Fruit fly (Drosophila melanogaster): ENCODE data around the gene pigs.

pigs gene

dm6 chrX:6694979-6695388, 95.1 kb downstream of the pigs start, which contains the start of gene CG14442 (continued):
- TF ChIP-seq cyc (GFP tag; optimal IDR thresholded peaks at IDR 0.05) (peak; percentile 24), fkh (GFP tag; optimal IDR thresholded peaks at IDR 0.05) (no peak), Eip93F (GFP tag; optimal IDR thresholded peaks at IDR 0.05) (no peak), CG3032 (tag; optimal IDR thresholded peaks at IDR 0.05) (peak; percentile 12), OdsH (GFP tag; optimal IDR thresholded peaks at IDR 0.05) (no peak), CG16779 (tag; optimal IDR thresholded peaks at IDR 0.05) (no peak), pdm3 (GFP tag; optimal IDR thresholded peaks at IDR 0.05) (peak; percentile 25), CG6854 (GFP tag; optimal IDR thresholded peaks at IDR 0.05) (no peak), CG11762 (GFP tag; optimal IDR thresholded peaks at IDR 0.05; ENCODE audit: insufficient read depth) (no peak), CG6163 (GFP tag; IDR thresholded peaks at IDR 0.05) (no peak; the same call in 2 of the 3 replicates), CG32006 (GFP tag; optimal IDR thresholded peaks at IDR 0.05) (peak; percentile 18), Hr39 (GFP tag; optimal IDR thresholded peaks at IDR 0.05) (peak; percentile 47), CG6808 (GFP tag; optimal IDR thresholded peaks at IDR 0.05) (no peak), Eip75B (GFP tag; optimal IDR thresholded peaks at IDR 0.05) (no peak), lz (GFP tag; optimal IDR thresholded peaks at IDR 0.05) (peak; percentile 60), salr (GFP tag; optimal IDR thresholded peaks at IDR 0.05) (no peak), CG6792 (GFP tag; optimal IDR thresholded peaks at IDR 0.05) (no peak), CG8319 (GFP tag; optimal IDR thresholded peaks at IDR 0.05) (peak; percentile 15), CG9139 (GFP tag; optimal IDR thresholded peaks at IDR 0.05) (no peak), eg (GFP tag; IDR thresholded peaks at IDR 0.05) (peak; percentile 59), dsx (GFP tag; optimal IDR thresholded peaks at IDR 0.05; ENCODE audit: poor library complexity, severe bottlenecking) (no peak), CG31627 (GFP tag; optimal IDR thresholded peaks at IDR 0.05) (peak; percentile 44), CG15336 (GFP tag; IDR thresholded peaks at IDR 0.05) (no peak), CG8119 (GFP tag; IDR thresholded peaks at IDR 0.05) (no peak), CG7368 (GFP tag; optimal IDR thresholded peaks at IDR 0.05) (no peak), Hr38 (GFP tag; optimal IDR thresholded peaks at IDR 0.05) (no peak), CG3919 (GFP tag; optimal IDR thresholded peaks at IDR 0.05) (peak; percentile 30), CG6276 (GFP tag; optimal IDR thresholded peaks at IDR 0.05) (no peak)

- TF ChIP-seq svp (GFP tag): peak; percentile 87
- TF ChIP-seq CG6808 (GFP tag; optimal IDR thresholded peaks at IDR 0.05): peak; percentile 78
- TF ChIP-seq Ets96B (tag; optimal IDR thresholded peaks at IDR 0.05): peak; percentile 64
- TF ChIP-seq net (GFP tag; optimal IDR thresholded peaks at IDR 0.05): peak; percentile 76
- TF ChIP-seq topi (GFP tag; optimal IDR thresholded peaks at IDR 0.05): peak; percentile 82
- peak; percentile 73 to 83 for TF ChIP-seq ss (GFP tag; optimal IDR thresholded peaks at IDR 0.05)
- peak; percentile 25 to 33 for TF ChIP-seq salr (GFP tag; optimal IDR thresholded peaks at IDR 0.05)
- peak; percentile 35; the same call in 1 of the 2 replicates for TF ChIP-seq CG11294 (GFP tag; IDR thresholded peaks at IDR 0.05)
- peak; percentile 82 for TF ChIP-seq eg (GFP tag; IDR thresholded peaks at IDR 0.05)
- TF ChIP-seq spab (GFP tag; optimal IDR thresholded peaks at IDR 0.05): peak; percentile 66
- TF ChIP-seq cyc (GFP tag; optimal IDR thresholded peaks at IDR 0.05): peak; percentile 69
- TF ChIP-seq CG6276 (GFP tag; optimal IDR thresholded peaks at IDR 0.05): peak; percentile 72
- peak; percentile 72 for TF ChIP-seq CG31627 (GFP tag; optimal IDR thresholded peaks at IDR 0.05)
- TF ChIP-seq vri (GFP tag; optimal IDR thresholded peaks at IDR 0.05): peak; percentile 71
- TF ChIP-seq CG8319 (GFP tag; optimal IDR thresholded peaks at IDR 0.05): peak; percentile 37
- no peak for TF ChIP-seq Blimp-1 (GFP tag; optimal IDR thresholded peaks at IDR 0.05)
- TF ChIP-seq CG10669 (GFP tag; optimal IDR thresholded peaks at IDR 0.05): peak; percentile 71
- peak; percentile 55 for TF ChIP-seq CG1621 (tag; optimal IDR thresholded peaks at IDR 0.05)
- peak; percentile 41 for TF ChIP-seq CG11902 (GFP tag; optimal IDR thresholded peaks at IDR 0.05)
- TF ChIP-seq Smox (GFP tag; optimal IDR thresholded peaks at IDR 0.05): peak; percentile 82
- peak; percentile 71 for TF ChIP-seq Ets21C (GFP tag; optimal IDR thresholded peaks at IDR 0.05)
- TF ChIP-seq CG6854 (GFP tag; optimal IDR thresholded peaks at IDR 0.05): peak; percentile 58
- TF ChIP-seq Eip78C (GFP tag): peak; percentile 95
- peak; percentile 70 for TF ChIP-seq CG10631 (GFP tag; optimal IDR thresholded peaks at IDR 0.05)
- peak; percentile 79 for TF ChIP-seq Sox14 (GFP tag; optimal IDR thresholded peaks at IDR 0.05)
- TF ChIP-seq Sox102F (GFP tag; optimal IDR thresholded peaks at IDR 0.05): peak; percentile 85
- peak; percentile 73 for TF ChIP-seq achi (GFP tag; optimal IDR thresholded peaks at IDR 0.05)
- peak; percentile 76 for TF ChIP-seq CG32006 (GFP tag; optimal IDR thresholded peaks at IDR 0.05)
- peak; percentile 50 for TF ChIP-seq Sox15 (GFP tag; optimal IDR thresholded peaks at IDR 0.05)
- TF ChIP-seq CG3919 (GFP tag; optimal IDR thresholded peaks at IDR 0.05): peak; percentile 77
- TF ChIP-seq Gug (GFP tag; IDR thresholded peaks at IDR 0.05): peak; percentile 43; the same call in 1 of the 2 replicates
- TF ChIP-seq Hr38 (GFP tag; optimal IDR thresholded peaks at IDR 0.05): no peak
- peak; percentile 85 for TF ChIP-seq CG8119 (GFP tag; IDR thresholded peaks at IDR 0.05)
- peak; percentile 70 for TF ChIP-seq CG3032 (tag; optimal IDR thresholded peaks at IDR 0.05)
These were observed 96.6 kb downstream of the pigs start for dm6 chrX:6696467-6696866.

Measured in whole organism, prepupa.